Fruit fly (Drosophila melanogaster): ENCODE results near the gene CG7768.

DNA sequence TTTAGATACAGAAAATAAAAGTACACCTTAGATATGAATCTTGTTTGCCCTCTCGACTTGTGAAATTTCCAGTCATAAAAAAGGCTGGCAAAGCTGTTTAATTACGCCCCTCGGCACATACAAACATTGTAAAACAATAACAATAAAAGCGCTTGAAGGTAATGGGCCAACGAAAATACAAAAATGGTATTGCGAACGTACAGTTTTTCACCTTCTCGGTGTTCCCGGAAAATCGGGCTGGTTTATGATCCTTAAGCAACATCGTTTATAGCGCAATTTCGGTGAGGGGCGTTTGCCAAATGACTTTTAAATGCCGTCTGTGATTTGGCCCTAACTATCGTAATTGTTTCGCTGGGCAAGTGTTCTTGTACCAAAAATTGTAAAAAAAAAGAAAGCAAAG lies 33.0 kb upstream of the CG7768 start:
- TF ChIP-seq EcR (GFP tag; optimal IDR thresholded peaks at IDR 0.05) (no peak), pan (optimal IDR thresholded peaks at IDR 0.05) (no peak), CG8478 (optimal IDR thresholded peaks at IDR 0.05) (no peak)
